Fruit fly (Drosophila melanogaster) Kc167 (cell line): ENCODE measurements around the gene Kif3C.

Experiments
- Myc ChIP-seq: fragments of >200 bp; optimal IDR thresholded peaks from 2 replicates; lab custom pipeline; 2017; ENCODE audit warnings: missing external identifiers
- Sin3A ChIP-seq: fragments of >200 bp; optimal IDR thresholded peaks from 2 replicates; lab custom pipeline; 2018; ENCODE audit warnings: missing external identifiers
- h ChIP-seq: fragments of >200 bp; optimal IDR thresholded peaks from 3 replicates; lab custom pipeline; 2018; ENCODE audit warnings: missing external identifiers
- insv ChIP-seq: fragments of >200 bp; optimal IDR thresholded peaks from 3 replicates; lab custom pipeline; 2018; ENCODE audit warnings: missing external identifiers
- psq ChIP-seq: fragments of >200 bp; optimal IDR thresholded peaks from 2 replicates; lab custom pipeline; 2017; ENCODE audit warnings: missing external identifiers
- ttk ChIP-seq: sonication (Bioruptor generic); optimal IDR thresholded peaks from 2 replicates; lab custom pipeline; 2017; ENCODE audit warnings: missing external identifiers

DNA sequence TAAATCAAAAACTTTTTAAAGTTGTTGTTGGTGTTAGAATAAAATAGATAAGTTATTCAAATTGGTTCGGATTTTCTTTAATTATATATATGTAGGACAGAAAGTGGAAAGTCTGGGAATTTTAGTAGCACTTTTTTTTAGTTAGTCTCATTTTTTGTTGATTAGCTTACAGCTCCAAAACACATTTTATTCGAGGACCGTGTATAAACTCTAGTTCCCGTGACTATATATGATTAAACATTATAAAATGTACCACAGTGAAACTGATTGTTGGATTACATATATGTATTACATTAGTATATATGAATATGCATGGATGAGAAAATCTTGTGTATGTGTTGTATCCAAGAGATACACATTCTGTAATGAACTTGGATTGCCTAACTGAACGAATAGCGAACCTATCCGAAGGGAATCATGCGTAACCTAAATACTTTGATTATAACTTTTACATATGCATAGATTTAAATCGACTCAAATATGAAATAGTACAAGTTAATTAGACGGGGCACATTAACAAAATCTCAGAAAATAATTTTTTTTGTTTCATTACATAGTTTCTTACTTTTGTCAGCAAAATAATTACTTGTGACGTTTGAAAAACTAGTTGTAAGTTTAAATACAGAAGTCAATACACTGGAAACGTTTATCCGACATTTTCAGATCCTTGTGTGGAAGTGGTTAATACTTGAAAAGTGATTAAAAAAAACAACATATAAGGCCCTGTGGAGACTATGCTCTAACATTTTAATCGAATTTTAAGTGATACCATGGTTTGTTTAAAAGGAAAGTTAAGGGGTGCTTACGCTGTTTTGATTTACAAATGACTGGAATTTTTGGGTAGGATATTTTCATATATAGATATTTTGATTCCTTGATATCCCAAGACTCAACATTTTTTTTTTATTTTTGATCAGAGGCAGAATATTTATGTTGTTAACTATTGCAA lies 24.3 kb upstream of the Kif3C start, which contains the start of gene Cals:
- TF ChIP-seq insv (lab: Kevin White, UChicago) (no peak), Myc (lab: Kevin White, UChicago) (no peak), ttk (no peak), psq (lab: Kevin White, UChicago) (no peak), h (no peak), Sin3A (no peak)
